Worm (Caenorhabditis elegans): ENCODE measurements around the gene ZK287.9.
A peak's percentile ranks its signal among the peaks of the same experiment; 100 is the strongest.

ZK287.9 gene

ce11 chrV:9661514-9661913, 17.6 kb upstream of the ZK287.9 start, which contains the start of gene pitr-4:
TSS of gene pitr-4 (minus strand) at chrV:9661614.
- TF ChIP-seq atf-7 (tag; optimal IDR thresholded peaks at IDR 0.05) (no peak), tlf-1 (GFP tag; optimal IDR thresholded peaks at IDR 0.05) (no peak), bed-1 (GFP tag; IDR thresholded peaks at IDR 0.05) (no peak), ceh-27 (GFP tag; optimal IDR thresholded peaks at IDR 0.05) (no peak), F55B11.4 (tag; optimal IDR thresholded peaks at IDR 0.05; ENCODE audit: borderline replicate concordance, insufficient read depth) (no peak), hsf-1 (GFP tag; IDR thresholded peaks at IDR 0.05) (no peak), F57A8.1 (GFP tag; optimal IDR thresholded peaks at IDR 0.05) (no peak), mcd-1 (GFP tag; IDR thresholded peaks at IDR 0.05) (no peak), ZK185.1 (tag; optimal IDR thresholded peaks at IDR 0.05; ENCODE audit: poor library complexity, severe bottlenecking) (no peak), attf-3 (GFP tag; conservative IDR thresholded peaks at IDR 0.05) (no peak), dpff-1 (tag; optimal IDR thresholded peaks at IDR 0.05) (no peak), nhr-179 (tag; optimal IDR thresholded peaks at IDR 0.05) (no peak), pbrm-1 (GFP tag; IDR thresholded peaks at IDR 0.05) (no peak), K12H6.12 (tag; optimal IDR thresholded peaks at IDR 0.05) (no peak), Y53F4B.3 (GFP tag; IDR thresholded peaks at IDR 0.05) (no peak), ztf-18 (tag; optimal IDR thresholded peaks at IDR 0.05) (no peak), snpc-4 (GFP tag; optimal IDR thresholded peaks at IDR 0.05) (no peak), snpc-4 (tag; optimal IDR thresholded peaks at IDR 0.05) (no peak), let-607 (tag; optimal IDR thresholded peaks at IDR 0.05) (no peak)

ce11 chrV:9663948-9664347, 15.2 kb upstream of the ZK287.9 start:
- no peak for TF ChIP-seq Y56A3A.18 (GFP tag; IDR thresholded peaks at IDR 0.05)

- TF ChIP-seq ZK185.1 (tag; optimal IDR thresholded peaks at IDR 0.05; ENCODE audit: poor library complexity, severe bottlenecking) (peak; percentile 21), nfyb-1 (GFP tag; IDR thresholded peaks at IDR 0.05) (no peak), ztf-28 (GFP tag; IDR thresholded peaks at IDR 0.05) (no peak), K12H6.12 (tag; optimal IDR thresholded peaks at IDR 0.05) (peak; percentile 5), ztf-3 (GFP tag; optimal IDR thresholded peaks at IDR 0.05) (no peak), mes-4 (tag; optimal IDR thresholded peaks at IDR 0.05) (no peak), lir-1 (GFP tag; conservative IDR thresholded peaks at IDR 0.05) (no peak), Y95B8A.8 (GFP tag; IDR thresholded peaks at IDR 0.05) (no peak), hlh-26 (GFP tag; conservative IDR thresholded peaks at IDR 0.05) (no peak), Y56A3A.18 (GFP tag; IDR thresholded peaks at IDR 0.05) (0 out of 2 replicates have a peak, but pooled peaks have one; percentile 28), hmg-20 (GFP tag; IDR thresholded peaks at IDR 0.05) (no peak), egl-18 (GFP tag; IDR thresholded peaks at IDR 0.05) (no peak), hlh-12 (tag; optimal IDR thresholded peaks at IDR 0.05) (no peak), ceh-27 (GFP tag; optimal IDR thresholded peaks at IDR 0.05) (no peak)
These were observed 14.5 kb upstream of the ZK287.9 start for ce11 chrV:9664620-9665019.

- no peak for TF ChIP-seq ztf-25 (GFP tag; IDR thresholded peaks at IDR 0.05)
These were observed 12.8 kb upstream of the ZK287.9 start, which contains the start of gene ZK287.1 for ce11 chrV:9666394-9666793. TSS of gene ZK287.1 (plus strand) at chrV:9666694.

ce11 chrV:9672495-9672894, 6.7 kb upstream of the ZK287.9 start:
- TF ChIP-seq nhr-80 (tag; optimal IDR thresholded peaks at IDR 0.05) (peak; percentile 3), Y53F4B.3 (GFP tag; IDR thresholded peaks at IDR 0.05) (no peak)

Measured in whole organism, young adult.